Fruit fly (Drosophila melanogaster) whole organism, prepupa: ENCODE results near the gene Snoo.

Source experiments
- Blimp-1 ChIP-seq: fragments of 200-800 bp; sonication (Bioruptor generic); optimal IDR thresholded peaks from 3 replicates; lab custom pipeline; 2017; ENCODE audit warnings: missing biosample characterization, missing genetic modification characterization, mild to moderate bottlenecking, moderate library complexity, missing genetic modification reagents
- CG10631 ChIP-seq: fragments of 200-800 bp; sonication (Bioruptor generic); optimal IDR thresholded peaks from 2 replicates; lab custom pipeline; 2016; ENCODE audit warnings: missing biosample characterization, missing genetic modification characterization
- CG10669 ChIP-seq: fragments of 200-800 bp; sonication (Bioruptor generic); optimal IDR thresholded peaks from 3 replicates; lab custom pipeline; 2018; ENCODE audit warnings: missing biosample characterization, mild to moderate bottlenecking, missing genetic modification characterization, moderate library complexity
- CG11762 ChIP-seq: fragments of 200-800 bp; sonication (Bioruptor generic); optimal IDR thresholded peaks from 3 replicates; lab custom pipeline; 2016; ENCODE audit warnings: missing biosample characterization, missing genetic modification characterization; ENCODE audit not compliant: insufficient read depth
- CG11902 ChIP-seq: fragments of 200-800 bp; sonication (Bioruptor generic); optimal IDR thresholded peaks from 3 replicates; lab custom pipeline; 2016; ENCODE audit warnings: missing biosample characterization, missing genetic modification characterization
- CG15336 ChIP-seq: fragments of 200-800 bp; sonication (Bioruptor generic); IDR thresholded peaks from 2 replicates; pipeline ENCODE4 v1.3.6; 2022; ENCODE audit warnings: missing biosample characterization, missing genetic modification characterization
- CG1621 ChIP-seq: fragments of 200-800 bp; sonication (Bioruptor generic); optimal IDR thresholded peaks from 3 replicates; lab custom pipeline; 2018; ENCODE audit warnings: missing biosample characterization, mild to moderate bottlenecking, missing genetic modification characterization
- CG16779 ChIP-seq: fragments of 200-800 bp; sonication (Bioruptor generic); optimal IDR thresholded peaks from 3 replicates; lab custom pipeline; 2017; ENCODE audit warnings: missing biosample characterization, mild to moderate bottlenecking, missing genetic modification characterization
- CG3032 ChIP-seq: fragments of 200-800 bp; optimal IDR thresholded peaks from 2 replicates; lab custom pipeline; 2019; ENCODE audit warnings: missing biosample characterization, mild to moderate bottlenecking, missing genetic modification characterization, moderate library complexity
- CG32006 ChIP-seq: fragments of 200-800 bp; sonication (Bioruptor generic); optimal IDR thresholded peaks from 3 replicates; lab custom pipeline; 2017; ENCODE audit warnings: missing biosample characterization, mild to moderate bottlenecking, missing genetic modification characterization
- CG3919 ChIP-seq: fragments of 200-800 bp; sonication (Bioruptor generic); optimal IDR thresholded peaks from 3 replicates; lab custom pipeline; 2016; ENCODE audit warnings: missing biosample characterization, missing genetic modification characterization
- CG6163 ChIP-seq: fragments of 200-800 bp; sonication (Bioruptor generic); IDR thresholded peaks from 3 replicates; pipeline ENCODE4 v1.3.6; 2022; ENCODE audit warnings: missing biosample characterization, missing genetic modification characterization
- CG6792 ChIP-seq: fragments of 200-800 bp; sonication (Bioruptor generic); optimal IDR thresholded peaks from 3 replicates; lab custom pipeline; 2016; ENCODE audit warnings: missing biosample characterization, missing genetic modification characterization
- CG6854 ChIP-seq: fragments of 200-800 bp; sonication (Bioruptor generic); optimal IDR thresholded peaks from 2 replicates; lab custom pipeline; 2017; ENCODE audit warnings: missing biosample characterization, mild to moderate bottlenecking, missing genetic modification characterization
- CG7368 ChIP-seq: fragments of 200-800 bp; sonication (Bioruptor generic); optimal IDR thresholded peaks from 3 replicates; lab custom pipeline; 2016; ENCODE audit warnings: missing biosample characterization, missing genetic modification characterization
- CG8119 ChIP-seq: fragments of 200-800 bp; sonication (Bioruptor generic); IDR thresholded peaks from 3 replicates; pipeline ENCODE4 v1.3.6; 2022; ENCODE audit warnings: missing biosample characterization, missing genetic modification characterization
- CG8319 ChIP-seq: fragments of 200-800 bp; sonication (Bioruptor generic); optimal IDR thresholded peaks from 3 replicates; lab custom pipeline; 2016; ENCODE audit warnings: missing biosample characterization, missing genetic modification characterization
- CG8632 ChIP-seq: fragments of 200-800 bp; sonication (Bioruptor generic); optimal IDR thresholded peaks from 3 replicates; lab custom pipeline; 2016; ENCODE audit warnings: missing biosample characterization, missing genetic modification characterization
- CG9139 ChIP-seq: fragments of 200-800 bp; sonication (Bioruptor generic); optimal IDR thresholded peaks from 3 replicates; lab custom pipeline; 2017; ENCODE audit warnings: missing biosample characterization, mild to moderate bottlenecking, missing genetic modification characterization
- Eip75B ChIP-seq: fragments of 200-800 bp; sonication (Bioruptor generic); optimal IDR thresholded peaks from 3 replicates; lab custom pipeline; 2016; ENCODE audit warnings: missing biosample characterization, missing genetic modification characterization
- Eip78C ChIP-seq: fragments of 200-800 bp; sonication (Bioruptor generic); peaks from one replicate; lab custom pipeline; 2016; ENCODE audit warnings: missing biosample characterization, missing genetic modification characterization
- Eip93F ChIP-seq: fragments of 200-800 bp; sonication (Bioruptor generic); optimal IDR thresholded peaks from 2 replicates; lab custom pipeline; 2016; ENCODE audit warnings: missing biosample characterization, mild to moderate bottlenecking, missing genetic modification characterization
- Ets96B ChIP-seq: fragments of 200-800 bp; optimal IDR thresholded peaks from 2 replicates; lab custom pipeline; 2019; ENCODE audit warnings: missing biosample characterization, mild to moderate bottlenecking, missing genetic modification characterization, moderate library complexity
- Gug ChIP-seq: fragments of 200-800 bp; sonication (Bioruptor generic); IDR thresholded peaks from 2 replicates; pipeline ENCODE4 v1.3.6; 2022; ENCODE audit warnings: missing biosample characterization, missing genetic modification characterization
- Hr38 ChIP-seq: sonication (Bioruptor generic); optimal IDR thresholded peaks from 2 replicates; lab custom pipeline; 2016; ENCODE audit warnings: missing biosample characterization, missing genetic modification characterization
- Hr39 ChIP-seq: fragments of 200-800 bp; sonication (Bioruptor generic); optimal IDR thresholded peaks from 2 replicates; lab custom pipeline; 2016; ENCODE audit warnings: missing biosample characterization, missing genetic modification characterization
- Hr4 ChIP-seq: fragments of 200-800 bp; sonication (Bioruptor generic); optimal IDR thresholded peaks from 3 replicates; lab custom pipeline; 2016; ENCODE audit warnings: missing biosample characterization, missing genetic modification characterization
- Met ChIP-seq: fragments of 200-800 bp; sonication (Bioruptor generic); optimal IDR thresholded peaks from 3 replicates; lab custom pipeline; 2016; ENCODE audit warnings: missing biosample characterization, missing genetic modification characterization
- Smox ChIP-seq: fragments of 200-800 bp; sonication (Bioruptor generic); optimal IDR thresholded peaks from 3 replicates; lab custom pipeline; 2016; ENCODE audit warnings: missing biosample characterization, missing genetic modification characterization
- Sox15 ChIP-seq: fragments of 200-800 bp; sonication (Bioruptor generic); optimal IDR thresholded peaks from 3 replicates; lab custom pipeline; 2016; ENCODE audit warnings: missing biosample characterization, missing genetic modification characterization
- achi ChIP-seq: fragments of 200-800 bp; sonication (Bioruptor generic); optimal IDR thresholded peaks from 3 replicates; lab custom pipeline; 2016; ENCODE audit warnings: missing biosample characterization, missing genetic modification characterization
- acj6 ChIP-seq: fragments of 200-800 bp; sonication (Bioruptor generic); optimal IDR thresholded peaks from 3 replicates; lab custom pipeline; 2016; ENCODE audit warnings: missing biosample characterization, missing genetic modification characterization
- cyc ChIP-seq: fragments of 200-800 bp; sonication (Bioruptor generic); optimal IDR thresholded peaks from 3 replicates; lab custom pipeline; 2016; ENCODE audit warnings: missing biosample characterization, missing genetic modification characterization
- dac ChIP-seq: fragments of 200-800 bp; sonication (Bioruptor generic); optimal IDR thresholded peaks from 2 replicates; lab custom pipeline; 2017; ENCODE audit warnings: missing biosample characterization, mild to moderate bottlenecking, missing genetic modification characterization
- dsx ChIP-seq: fragments of 200-800 bp; optimal IDR thresholded peaks from 3 replicates; lab custom pipeline; 2019; ENCODE audit warnings: missing biosample characterization, mild to moderate bottlenecking, missing genetic modification characterization, moderate library complexity; ENCODE audit not compliant: poor library complexity, severe bottlenecking
- eg ChIP-seq: fragments of 200-800 bp; sonication (Bioruptor generic); IDR thresholded peaks from 3 replicates; pipeline ENCODE4 v1.3.6; 2022; ENCODE audit warnings: missing biosample characterization, missing genetic modification characterization
- esn ChIP-seq: fragments of 200-800 bp; sonication (Bioruptor generic); optimal IDR thresholded peaks from 2 replicates; lab custom pipeline; 2016; ENCODE audit warnings: missing biosample characterization, mild to moderate bottlenecking, missing genetic modification characterization, moderate library complexity
- lz ChIP-seq: fragments of 200-800 bp; sonication (Bioruptor generic); optimal IDR thresholded peaks from 3 replicates; lab custom pipeline; 2016; ENCODE audit warnings: missing biosample characterization, missing genetic modification characterization
- net ChIP-seq: fragments of 200-800 bp; sonication (Bioruptor generic); optimal IDR thresholded peaks from 3 replicates; lab custom pipeline; 2016; ENCODE audit warnings: missing biosample characterization, missing genetic modification characterization
- pdm3 ChIP-seq: fragments of 200-800 bp; sonication (Bioruptor generic); optimal IDR thresholded peaks from 3 replicates; lab custom pipeline; 2016; ENCODE audit warnings: missing biosample characterization, missing genetic modification characterization
- salr ChIP-seq, 2 experiments: fragments of 200-800 bp; sonication (Bioruptor generic); optimal IDR thresholded peaks; 3 replicates each; lab custom pipeline; 2016 to 2018; ENCODE audit warnings: missing biosample characterization in 2 of 2, missing genetic modification characterization in 2 of 2, mild to moderate bottlenecking in 1 of 2
- spab ChIP-seq: fragments of 200-800 bp; sonication (Bioruptor generic); optimal IDR thresholded peaks from 2 replicates; lab custom pipeline; 2017; ENCODE audit warnings: missing biosample characterization, mild to moderate bottlenecking, missing genetic modification characterization, missing genetic modification reagents
- ss ChIP-seq, 2 experiments: fragments of 200-800 bp; sonication (Bioruptor generic); optimal IDR thresholded peaks; 2 replicates in 1 of 2; 3 replicates in 1 of 2; lab custom pipeline; 2017 to 2018; ENCODE audit warnings: mild to moderate bottlenecking in 2 of 2, missing biosample characterization in 2 of 2, missing genetic modification characterization in 2 of 2, moderate library complexity in 1 of 2
- svp ChIP-seq: fragments of 200-800 bp; sonication (Bioruptor generic); peaks from one replicate; lab custom pipeline; 2016; ENCODE audit warnings: missing biosample characterization, missing genetic modification characterization
- topi ChIP-seq: fragments of 200-800 bp; sonication (Bioruptor generic); optimal IDR thresholded peaks from 3 replicates; lab custom pipeline; 2016; ENCODE audit warnings: missing biosample characterization, missing genetic modification characterization
- vri ChIP-seq: fragments of 200-800 bp; sonication (Bioruptor generic); optimal IDR thresholded peaks from 3 replicates; lab custom pipeline; 2016; ENCODE audit warnings: missing biosample characterization, mild to moderate bottlenecking, missing genetic modification characterization

Snoo gene

DNA sequence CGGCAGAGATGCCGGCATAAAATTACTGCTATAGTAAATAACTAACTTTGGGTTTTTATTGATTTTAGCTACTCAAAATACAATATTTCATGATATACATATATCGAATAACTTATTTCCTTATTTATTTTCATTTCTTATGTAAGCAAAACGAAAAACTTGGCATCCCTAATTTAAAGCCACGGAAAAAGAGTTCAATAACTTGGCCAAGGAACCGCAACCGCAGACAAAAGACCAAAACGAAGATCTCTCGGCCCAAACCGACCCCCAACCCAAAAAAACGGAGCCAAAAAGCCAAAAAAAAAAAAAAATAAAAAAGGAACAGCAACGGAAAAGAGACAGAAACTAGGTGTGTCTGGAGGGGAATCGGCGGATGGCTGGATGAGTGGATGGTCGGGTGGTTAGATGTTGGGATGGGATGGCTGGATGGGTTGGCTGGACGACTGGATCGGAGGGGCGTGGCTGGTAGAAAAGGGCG lies 74.6 kb downstream of the Snoo start (continued):
- TF ChIP-seq CG6854 (GFP tag; lab: Kevin White, UChicago), result peak; percentile 33
- TF ChIP-seq vri (GFP tag; lab: Kevin White, UChicago), result peak; percentile 52
- no peak for TF ChIP-seq CG11762 (GFP tag; lab: Kevin White, UChicago)
- peak; percentile 68 for TF ChIP-seq Smox
- TF ChIP-seq svp, result peak; percentile 89
- TF ChIP-seq Eip75B (GFP tag; lab: Kevin White, UChicago), result no peak
- TF ChIP-seq net (GFP tag; lab: Kevin White, UChicago), result peak; percentile 3
- peak; percentile 40 for TF ChIP-seq CG3919 (GFP tag; lab: Kevin White, UChicago)
- TF ChIP-seq topi, result peak; percentile 74
- TF ChIP-seq CG3032 (tag; lab: Kevin White, UChicago), result peak; percentile 57
- TF ChIP-seq esn (GFP tag; lab: Kevin White, UChicago), result peak; percentile 74

DNA sequence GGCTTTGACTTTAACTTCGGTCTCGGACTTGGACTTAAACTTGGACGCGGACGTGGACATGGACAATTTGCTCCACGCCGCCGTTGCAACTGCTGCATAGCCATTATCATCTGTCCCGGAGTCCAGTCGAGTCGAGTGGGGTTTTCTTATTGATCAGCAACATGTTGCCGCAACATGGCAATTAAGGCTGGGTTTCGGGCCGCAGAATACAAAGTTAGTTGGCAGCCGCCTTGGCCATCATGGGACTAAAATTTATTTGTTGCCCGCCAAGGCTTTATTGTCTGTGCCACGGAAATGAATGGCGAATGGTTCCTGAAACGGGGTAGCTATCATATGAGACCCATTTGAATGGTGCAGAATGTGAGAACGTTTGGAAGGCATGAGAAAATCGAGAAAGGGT lies 82.2 kb downstream of the Snoo start:
- peak; percentile 86 for TF ChIP-seq dsx (GFP tag; lab: Kevin White, UChicago)
- 0 out of 3 replicates have a peak, but pooled peaks have one; percentile 10 for TF ChIP-seq CG6163 (GFP tag; lab: Robert Waterston, UW)
- TF ChIP-seq acj6, result no peak

DNA sequence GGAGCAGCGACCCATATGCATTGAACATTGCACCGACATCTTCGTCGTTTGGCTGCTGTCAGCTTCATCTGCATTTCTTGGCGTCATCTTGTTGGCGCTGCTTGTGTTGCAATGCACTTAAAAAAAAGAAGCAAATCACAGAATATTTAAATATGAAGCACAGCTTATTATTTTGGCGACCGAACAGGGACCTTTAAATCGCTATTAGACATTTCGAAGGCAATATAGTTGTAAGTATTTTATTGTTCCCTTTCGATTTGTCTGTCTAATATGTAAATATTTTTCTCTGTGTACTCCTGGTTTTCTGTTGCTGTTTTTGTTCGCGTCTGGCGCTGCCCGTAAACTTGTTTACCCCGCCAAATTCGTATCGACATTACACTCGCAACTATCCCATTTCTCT lies 84.0 kb downstream of the Snoo start:
- TF ChIP-seq Eip78C (GFP tag; lab: Kevin White, UChicago), result peak; percentile 99
- TF ChIP-seq ss (GFP tag; optimal IDR thresholded peaks at IDR 0.05; lab: Kevin White, UChicago), result peak; percentile 95 to 96
- TF ChIP-seq dac (GFP tag; lab: Kevin White, UChicago), result peak; percentile 96
- TF ChIP-seq Gug (GFP tag; lab: Robert Waterston, UW), result peak; percentile 88
- TF ChIP-seq eg (GFP tag; lab: Robert Waterston, UW), result peak; percentile 97
- TF ChIP-seq Hr39 (GFP tag; lab: Kevin White, UChicago), result peak; percentile 83
- peak; percentile 97 for TF ChIP-seq Ets96B (tag; lab: Kevin White, UChicago)
- TF ChIP-seq achi (GFP tag; lab: Kevin White, UChicago), result peak; percentile 96
- peak; percentile 94 for TF ChIP-seq net (GFP tag; lab: Kevin White, UChicago)
- peak; percentile 89 for TF ChIP-seq CG6854 (GFP tag; lab: Kevin White, UChicago)
- peak; percentile 95 for TF ChIP-seq Eip75B (GFP tag; lab: Kevin White, UChicago)
- TF ChIP-seq esn (GFP tag; lab: Kevin White, UChicago), result peak; percentile 91
- peak; percentile 82 for TF ChIP-seq Smox
- TF ChIP-seq CG7368 (GFP tag; lab: Kevin White, UChicago), result peak; percentile 96
- TF ChIP-seq svp, result peak; percentile 97
- TF ChIP-seq CG11902 (GFP tag; lab: Kevin White, UChicago), result peak; percentile 90
- TF ChIP-seq cyc, result peak; percentile 89
- peak; percentile 88 for TF ChIP-seq lz (GFP tag; lab: Kevin White, UChicago)
- peak; percentile 96 for TF ChIP-seq CG1621
- TF ChIP-seq CG3919 (GFP tag; lab: Kevin White, UChicago), result peak; percentile 97
- peak; percentile 93 for TF ChIP-seq CG6792 (GFP tag; lab: Kevin White, UChicago)
- TF ChIP-seq CG32006, result peak; percentile 98
- peak; percentile 97 for TF ChIP-seq CG8119
- TF ChIP-seq CG10631, result peak; percentile 95
- peak; percentile 99 for TF ChIP-seq Hr4 (GFP tag; lab: Kevin White, UChicago)
- peak; percentile 91 for TF ChIP-seq CG8632 (GFP tag; lab: Kevin White, UChicago)
- TF ChIP-seq Hr38 (GFP tag; lab: Kevin White, UChicago), result peak; percentile 35
- peak; percentile 97 for TF ChIP-seq CG15336 (GFP tag; lab: Robert Waterston, UW)
- peak; percentile 89 for TF ChIP-seq CG8319
- TF ChIP-seq salr (GFP tag; optimal IDR thresholded peaks at IDR 0.05; lab: Kevin White, UChicago), result peak; percentile 93 to 95
- TF ChIP-seq Eip93F, result no peak
- TF ChIP-seq Met (GFP tag; lab: Kevin White, UChicago), result peak; percentile 88
- TF ChIP-seq Blimp-1 (GFP tag; lab: Kevin White, UChicago), result peak; percentile 61
- TF ChIP-seq spab, result peak; percentile 97
- peak; percentile 89 for TF ChIP-seq CG16779 (tag; lab: Kevin White, UChicago)
- peak; percentile 91 for TF ChIP-seq topi
- TF ChIP-seq Sox15, result peak; percentile 84
- TF ChIP-seq acj6, result peak; percentile 93
- TF ChIP-seq CG3032 (tag; lab: Kevin White, UChicago), result peak; percentile 97
- TF ChIP-seq CG10669 (GFP tag; lab: Kevin White, UChicago), result peak; percentile 96
- peak; percentile 95 for TF ChIP-seq pdm3 (GFP tag; lab: Kevin White, UChicago)
- TF ChIP-seq CG6163 (GFP tag; lab: Robert Waterston, UW), result peak; percentile 98
- TF ChIP-seq CG9139, result peak; percentile 91
